Fruit fly (Drosophila melanogaster) whole organism, prepupa: ENCODE results near the gene CG11349.

Experiments used
- Blimp-1 ChIP-seq: fragments of 200-800 bp; sonication (Bioruptor generic); optimal IDR thresholded peaks from 3 replicates; lab custom pipeline; 2017; ENCODE audit warnings: missing biosample characterization, missing genetic modification characterization, mild to moderate bottlenecking, moderate library complexity, missing genetic modification reagents
- CG10669 ChIP-seq: fragments of 200-800 bp; sonication (Bioruptor generic); optimal IDR thresholded peaks from 3 replicates; lab custom pipeline; 2018; ENCODE audit warnings: missing biosample characterization, mild to moderate bottlenecking, missing genetic modification characterization, moderate library complexity
- CG11294 ChIP-seq: fragments of 200-800 bp; sonication (Bioruptor generic); IDR thresholded peaks from 2 replicates; pipeline ENCODE4 v1.3.6; 2022; ENCODE audit warnings: missing biosample characterization, missing genetic modification characterization
- CG11762 ChIP-seq: fragments of 200-800 bp; sonication (Bioruptor generic); optimal IDR thresholded peaks from 3 replicates; lab custom pipeline; 2016; ENCODE audit warnings: missing biosample characterization, missing genetic modification characterization; ENCODE audit not compliant: insufficient read depth
- CG1621 ChIP-seq: fragments of 200-800 bp; sonication (Bioruptor generic); optimal IDR thresholded peaks from 3 replicates; lab custom pipeline; 2018; ENCODE audit warnings: missing biosample characterization, mild to moderate bottlenecking, missing genetic modification characterization
- CG34406 ChIP-seq: fragments of 200-800 bp; sonication (Bioruptor generic); optimal IDR thresholded peaks from 3 replicates; lab custom pipeline; 2016; ENCODE audit warnings: missing biosample characterization, missing genetic modification characterization
- CG3919 ChIP-seq: fragments of 200-800 bp; sonication (Bioruptor generic); optimal IDR thresholded peaks from 3 replicates; lab custom pipeline; 2016; ENCODE audit warnings: missing biosample characterization, missing genetic modification characterization
- CG6163 ChIP-seq: fragments of 200-800 bp; sonication (Bioruptor generic); IDR thresholded peaks from 3 replicates; pipeline ENCODE4 v1.3.6; 2022; ENCODE audit warnings: missing biosample characterization, missing genetic modification characterization
- CG6276 ChIP-seq: fragments of 200-800 bp; sonication (Bioruptor generic); optimal IDR thresholded peaks from 2 replicates; lab custom pipeline; 2017; ENCODE audit warnings: missing biosample characterization, mild to moderate bottlenecking, missing genetic modification characterization
- CG6808 ChIP-seq: fragments of 200-800 bp; sonication (Bioruptor generic); optimal IDR thresholded peaks from 3 replicates; lab custom pipeline; 2017; ENCODE audit warnings: missing biosample characterization, missing genetic modification characterization, mild to moderate bottlenecking, moderate library complexity, missing genetic modification reagents
- CG7368 ChIP-seq: fragments of 200-800 bp; sonication (Bioruptor generic); optimal IDR thresholded peaks from 3 replicates; lab custom pipeline; 2016; ENCODE audit warnings: missing biosample characterization, missing genetic modification characterization
- CG8119 ChIP-seq: fragments of 200-800 bp; sonication (Bioruptor generic); IDR thresholded peaks from 3 replicates; pipeline ENCODE4 v1.3.6; 2022; ENCODE audit warnings: missing biosample characterization, missing genetic modification characterization
- CG8319 ChIP-seq: fragments of 200-800 bp; sonication (Bioruptor generic); optimal IDR thresholded peaks from 3 replicates; lab custom pipeline; 2016; ENCODE audit warnings: missing biosample characterization, missing genetic modification characterization
- CG8632 ChIP-seq: fragments of 200-800 bp; sonication (Bioruptor generic); optimal IDR thresholded peaks from 3 replicates; lab custom pipeline; 2016; ENCODE audit warnings: missing biosample characterization, missing genetic modification characterization
- CG9139 ChIP-seq: fragments of 200-800 bp; sonication (Bioruptor generic); optimal IDR thresholded peaks from 3 replicates; lab custom pipeline; 2017; ENCODE audit warnings: missing biosample characterization, mild to moderate bottlenecking, missing genetic modification characterization
- Eip78C ChIP-seq: fragments of 200-800 bp; sonication (Bioruptor generic); peaks from one replicate; lab custom pipeline; 2016; ENCODE audit warnings: missing biosample characterization, missing genetic modification characterization
- Ets21C ChIP-seq: fragments of 200-800 bp; sonication (Bioruptor generic); optimal IDR thresholded peaks from 3 replicates; lab custom pipeline; 2016; ENCODE audit warnings: missing biosample characterization, missing genetic modification characterization
- Ets96B ChIP-seq: fragments of 200-800 bp; optimal IDR thresholded peaks from 2 replicates; lab custom pipeline; 2019; ENCODE audit warnings: missing biosample characterization, mild to moderate bottlenecking, missing genetic modification characterization, moderate library complexity
- Gug ChIP-seq: fragments of 200-800 bp; sonication (Bioruptor generic); IDR thresholded peaks from 2 replicates; pipeline ENCODE4 v1.3.6; 2022; ENCODE audit warnings: missing biosample characterization, missing genetic modification characterization
- Hr39 ChIP-seq: fragments of 200-800 bp; sonication (Bioruptor generic); optimal IDR thresholded peaks from 2 replicates; lab custom pipeline; 2016; ENCODE audit warnings: missing biosample characterization, missing genetic modification characterization
- Hr4 ChIP-seq: fragments of 200-800 bp; sonication (Bioruptor generic); optimal IDR thresholded peaks from 3 replicates; lab custom pipeline; 2016; ENCODE audit warnings: missing biosample characterization, missing genetic modification characterization
- Lpt ChIP-seq: fragments of 200-800 bp; sonication (Bioruptor generic); optimal IDR thresholded peaks from 3 replicates; lab custom pipeline; 2016; ENCODE audit warnings: missing biosample characterization, missing genetic modification characterization
- Met ChIP-seq: fragments of 200-800 bp; sonication (Bioruptor generic); optimal IDR thresholded peaks from 3 replicates; lab custom pipeline; 2016; ENCODE audit warnings: missing biosample characterization, missing genetic modification characterization
- Sox102F ChIP-seq: fragments of 200-800 bp; sonication (Bioruptor generic); optimal IDR thresholded peaks from 2 replicates; lab custom pipeline; 2016; ENCODE audit warnings: missing biosample characterization, mild to moderate bottlenecking, missing genetic modification characterization
- Sox14 ChIP-seq: fragments of 200-800 bp; sonication (Bioruptor generic); optimal IDR thresholded peaks from 3 replicates; lab custom pipeline; 2016; ENCODE audit warnings: missing biosample characterization, missing genetic modification characterization
- achi ChIP-seq: fragments of 200-800 bp; sonication (Bioruptor generic); optimal IDR thresholded peaks from 3 replicates; lab custom pipeline; 2016; ENCODE audit warnings: missing biosample characterization, missing genetic modification characterization
- acj6 ChIP-seq: fragments of 200-800 bp; sonication (Bioruptor generic); optimal IDR thresholded peaks from 3 replicates; lab custom pipeline; 2016; ENCODE audit warnings: missing biosample characterization, missing genetic modification characterization
- cyc ChIP-seq: fragments of 200-800 bp; sonication (Bioruptor generic); optimal IDR thresholded peaks from 3 replicates; lab custom pipeline; 2016; ENCODE audit warnings: missing biosample characterization, missing genetic modification characterization
- dac ChIP-seq: fragments of 200-800 bp; sonication (Bioruptor generic); optimal IDR thresholded peaks from 2 replicates; lab custom pipeline; 2017; ENCODE audit warnings: missing biosample characterization, mild to moderate bottlenecking, missing genetic modification characterization
- fd59A ChIP-seq: fragments of 200-800 bp; sonication (Bioruptor generic); optimal IDR thresholded peaks from 2 replicates; lab custom pipeline; 2017; ENCODE audit warnings: missing biosample characterization, mild to moderate bottlenecking, missing genetic modification characterization, missing genetic modification reagents
- fkh ChIP-seq: fragments of 200-800 bp; sonication (Bioruptor generic); optimal IDR thresholded peaks from 3 replicates; lab custom pipeline; 2017; ENCODE audit warnings: missing biosample characterization, mild to moderate bottlenecking, missing genetic modification characterization, moderate library complexity
- lz ChIP-seq: fragments of 200-800 bp; sonication (Bioruptor generic); optimal IDR thresholded peaks from 3 replicates; lab custom pipeline; 2016; ENCODE audit warnings: missing biosample characterization, missing genetic modification characterization
- pdm3 ChIP-seq: fragments of 200-800 bp; sonication (Bioruptor generic); optimal IDR thresholded peaks from 3 replicates; lab custom pipeline; 2016; ENCODE audit warnings: missing biosample characterization, missing genetic modification characterization
- salr ChIP-seq, 2 experiments: fragments of 200-800 bp; sonication (Bioruptor generic); optimal IDR thresholded peaks; 3 replicates each; lab custom pipeline; 2016 to 2018; ENCODE audit warnings: missing biosample characterization in 2 of 2, missing genetic modification characterization in 2 of 2, mild to moderate bottlenecking in 1 of 2
- ss ChIP-seq, 2 experiments: fragments of 200-800 bp; sonication (Bioruptor generic); optimal IDR thresholded peaks; 2 replicates in 1 of 2; 3 replicates in 1 of 2; lab custom pipeline; 2017 to 2018; ENCODE audit warnings: mild to moderate bottlenecking in 2 of 2, missing biosample characterization in 2 of 2, missing genetic modification characterization in 2 of 2, moderate library complexity in 1 of 2
- svp ChIP-seq: fragments of 200-800 bp; sonication (Bioruptor generic); peaks from one replicate; lab custom pipeline; 2016; ENCODE audit warnings: missing biosample characterization, missing genetic modification characterization

CG11349 gene

DNA sequence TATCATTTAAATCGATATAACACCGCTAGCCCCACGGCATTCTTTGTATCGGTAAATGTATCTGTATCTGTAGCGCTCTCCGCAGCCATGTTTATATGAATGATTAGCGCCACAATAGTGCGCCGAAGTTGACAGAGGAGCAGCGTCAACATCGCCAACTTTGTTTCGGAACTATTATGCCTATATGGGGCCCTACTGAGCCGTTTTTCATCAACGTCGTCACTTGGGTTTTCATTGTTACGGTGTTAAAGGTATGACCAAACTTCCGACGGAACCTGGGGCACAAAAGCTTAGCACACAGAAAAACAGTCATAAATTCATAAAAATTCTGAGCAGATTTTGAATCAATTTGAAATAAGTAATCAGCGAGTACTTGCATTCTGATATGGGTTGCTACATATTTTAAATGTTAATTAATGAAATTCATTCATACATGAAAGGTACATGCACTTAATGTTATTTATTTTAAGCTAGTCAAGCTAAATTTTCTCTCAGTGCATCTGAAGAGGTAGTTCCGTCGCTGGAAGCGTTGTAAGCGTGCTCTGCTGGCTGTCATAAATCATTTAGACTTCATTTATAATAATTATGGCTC lies 11.3 kb upstream of the CG11349 start, which contains the start of gene CG15023:
CG15023 (minus strand) TSS at position 51 of the 592 bp plus-strand sequence.
- TF ChIP-seq cyc (GFP tag; lab: Kevin White, UChicago) (no peak), Eip78C (GFP tag; lab: Kevin White, UChicago) (peak; percentile 61), Hr39 (no peak)

DNA sequence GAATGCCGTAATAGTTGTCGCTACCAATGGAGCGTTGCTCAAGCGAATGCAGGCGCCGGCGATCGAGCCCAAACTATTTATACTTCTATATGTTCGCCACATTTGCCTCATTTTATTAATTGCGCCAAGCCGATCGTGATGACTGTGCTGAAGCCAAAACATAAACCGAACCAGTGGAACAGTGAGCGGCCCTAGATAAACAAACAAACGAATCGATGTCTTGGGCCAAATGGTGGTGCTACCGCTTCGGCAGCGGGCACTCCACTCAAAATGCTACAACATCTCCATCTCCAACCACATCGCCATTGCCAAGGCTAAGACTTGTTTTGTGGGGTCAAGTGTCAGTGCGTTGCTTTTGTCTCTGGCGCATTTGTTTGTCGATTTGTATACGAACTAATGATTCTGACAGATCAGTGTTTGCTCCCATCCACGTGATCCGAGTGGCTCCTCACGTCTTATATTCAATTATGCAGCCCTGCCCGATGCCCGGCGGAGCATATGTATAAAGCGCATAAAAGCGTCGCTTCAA lies 9.0 kb upstream of the CG11349 start, which contains the start of gene CG15024:
CG15024 (minus strand) TSS at position 51 of the 529 bp plus-strand sequence.
- no peak for TF ChIP-seq ss (GFP tag; optimal IDR thresholded peaks at IDR 0.05; lab: Kevin White, UChicago)
- no peak for TF ChIP-seq CG11294 (GFP tag; lab: Robert Waterston, UW)
- TF ChIP-seq acj6, result no peak
- TF ChIP-seq CG3919 (GFP tag; lab: Kevin White, UChicago), result no peak
- no peak for TF ChIP-seq salr (GFP tag; optimal IDR thresholded peaks at IDR 0.05; lab: Kevin White, UChicago)
- no peak for TF ChIP-seq svp
- no peak for TF ChIP-seq Blimp-1 (GFP tag; lab: Kevin White, UChicago)
- TF ChIP-seq CG7368 (GFP tag; lab: Kevin White, UChicago), result no peak
- TF ChIP-seq fkh, result no peak
- no peak for TF ChIP-seq CG6163 (GFP tag; lab: Robert Waterston, UW)
- TF ChIP-seq CG8632 (GFP tag; lab: Kevin White, UChicago), result no peak
- no peak for TF ChIP-seq Hr4 (GFP tag; lab: Kevin White, UChicago)
- TF ChIP-seq CG8319 (GFP tag; lab: Kevin White, UChicago), result no peak
- no peak for TF ChIP-seq dac
- TF ChIP-seq CG10669 (GFP tag; lab: Kevin White, UChicago), result no peak
- no peak for TF ChIP-seq CG11762 (GFP tag; lab: Kevin White, UChicago)
- TF ChIP-seq Sox102F (GFP tag; lab: Kevin White, UChicago), result no peak
- TF ChIP-seq Eip78C (GFP tag; lab: Kevin White, UChicago), result no peak
- TF ChIP-seq Met, result no peak

DNA sequence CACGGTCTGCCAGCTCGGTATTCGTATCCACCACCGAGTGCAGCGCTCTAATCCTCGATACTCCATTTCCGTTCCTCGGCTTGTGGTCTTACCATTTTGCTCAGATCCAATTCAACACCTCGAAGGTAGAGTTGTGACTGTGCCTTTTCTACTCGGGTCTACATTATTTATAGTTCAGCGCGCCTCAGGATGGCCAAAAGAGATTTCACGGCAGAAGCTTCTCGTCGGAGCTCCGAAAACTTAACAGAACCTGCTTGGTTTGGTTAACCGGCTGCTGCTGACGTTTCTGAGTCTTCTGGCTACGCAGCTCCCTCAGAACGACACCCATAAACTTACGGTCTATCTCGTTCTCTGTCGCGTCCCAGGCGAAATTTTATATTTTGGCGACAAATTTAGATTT lies 6.3 kb upstream of the CG11349 start, which contains the start of gene CG32241:
CG32241 (minus strand) TSS at position 101 of the 400 bp plus-strand sequence.
- TF ChIP-seq Gug (GFP tag; lab: Robert Waterston, UW) (no peak), CG6276 (no peak), acj6 (no peak), achi (GFP tag; lab: Kevin White, UChicago) (no peak), CG1621 (tag; lab: Kevin White, UChicago) (no peak), CG8119 (GFP tag; lab: Robert Waterston, UW) (no peak), Ets96B (tag; lab: Kevin White, UChicago) (no peak), pdm3 (GFP tag; lab: Kevin White, UChicago) (no peak), salr (GFP tag; optimal IDR thresholded peaks at IDR 0.05; lab: Kevin White, UChicago) (no peak), lz (GFP tag; lab: Kevin White, UChicago) (no peak), Lpt (GFP tag; lab: Kevin White, UChicago) (no peak), Ets21C (GFP tag; lab: Kevin White, UChicago) (no peak), CG6808 (GFP tag; lab: Kevin White, UChicago) (no peak), CG34406 (GFP tag; lab: Kevin White, UChicago) (no peak), Sox102F (GFP tag; lab: Kevin White, UChicago) (no peak), Eip78C (GFP tag; lab: Kevin White, UChicago) (no peak), CG9139 (no peak), fkh (no peak), fd59A (GFP tag; lab: Kevin White, UChicago) (no peak), Sox14 (GFP tag; lab: Kevin White, UChicago) (no peak)
